Fruit fly (Drosophila melanogaster): Measurements from ENCODE around the gene CG4020.

- TF ChIP-seq psq (optimal IDR thresholded peaks at IDR 0.05) (no peak), insv (optimal IDR thresholded peaks at IDR 0.05) (no peak), Sin3A (optimal IDR thresholded peaks at IDR 0.05) (no peak)
Measured at dm6 chrX:5876584-5876983, 29.0 kb upstream of the CG4020 start, which contains the start of gene mof.
